Fruit fly (Drosophila melanogaster) whole organism, wandering third instar larva: Measurements from ENCODE around the gene CG32681.

ENCODE experiments used
- Abd-B ChIP-seq: fragments of >200 bp; optimal IDR thresholded peaks from 2 replicates; lab custom pipeline; 2017; ENCODE audit warnings: missing biosample characterization, missing genetic modification characterization
- CG32264 ChIP-seq: fragments of 200-800 bp; sonication (Bioruptor generic); optimal IDR thresholded peaks from 2 replicates; lab custom pipeline; 2016; ENCODE audit warnings: missing biosample characterization, missing genetic modification characterization
- CG9705 ChIP-seq: fragments of 200-800 bp; sonication (Bioruptor generic); optimal IDR thresholded peaks from 2 replicates; lab custom pipeline; 2018; ENCODE audit warnings: missing biosample characterization, mild to moderate bottlenecking, missing genetic modification characterization
- CrebA ChIP-seq: fragments of 200-800 bp; sonication (Bioruptor generic); optimal IDR thresholded peaks from 2 replicates; lab custom pipeline; 2016; ENCODE audit warnings: missing biosample characterization, mild to moderate bottlenecking, missing genetic modification characterization, borderline replicate concordance
- Dif ChIP-seq: fragments of 200-275, 200-300 bp; sonication (Bioruptor generic); optimal IDR thresholded peaks from 2 replicates; lab custom pipeline; 2018; ENCODE audit warnings: missing biosample characterization, missing genetic modification characterization; ENCODE audit not compliant: partially characterized antibody
- Hnf4 ChIP-seq: fragments of 200-800 bp; sonication (Bioruptor generic); optimal IDR thresholded peaks from 2 replicates; lab custom pipeline; 2016; ENCODE audit warnings: missing biosample characterization, mild to moderate bottlenecking, missing genetic modification characterization
- Hr83 ChIP-seq: fragments of 200-300 bp; sonication (Bioruptor generic); optimal IDR thresholded peaks from 2 replicates; lab custom pipeline; 2016; ENCODE audit warnings: missing biosample characterization, mild to moderate bottlenecking, missing genetic modification characterization, moderate library complexity; ENCODE audit not compliant: poor library complexity, severe bottlenecking
- Jra ChIP-seq: sonication (Bioruptor generic); optimal IDR thresholded peaks from 2 replicates; lab custom pipeline; 2016; ENCODE audit warnings: missing biosample characterization, missing genetic modification characterization
- Mio ChIP-seq: sonication (Bioruptor generic); optimal IDR thresholded peaks from 2 replicates; lab custom pipeline; 2016; ENCODE audit warnings: missing biosample characterization, missing genetic modification characterization
- N ChIP-seq: fragments of >200 bp; optimal IDR thresholded peaks from 2 replicates; lab custom pipeline; 2018; ENCODE audit warnings: missing biosample characterization, missing external identifiers, missing genetic modification characterization
- OdsH ChIP-seq: fragments of 200-800 bp; sonication (Bioruptor generic); optimal IDR thresholded peaks from 2 replicates; lab custom pipeline; 2016; ENCODE audit warnings: missing biosample characterization, mild to moderate bottlenecking, missing genetic modification characterization
- Rel ChIP-seq, 2 experiments: fragments of 200-800 bp; sonication (Bioruptor generic) in 1 of 2; optimal IDR thresholded peaks; 2 replicates in 1 of 2; 3 replicates in 1 of 2; lab custom pipeline; 2016 to 2019; ENCODE audit warnings: mild to moderate bottlenecking in 2 of 2, missing biosample characterization in 2 of 2, missing genetic modification characterization in 2 of 2, moderate library complexity in 1 of 2
- Sp1 ChIP-seq: fragments of 200-800 bp; sonication (Bioruptor generic); optimal IDR thresholded peaks from 3 replicates; lab custom pipeline; 2019; ENCODE audit warnings: missing biosample characterization, mild to moderate bottlenecking, missing genetic modification characterization, moderate library complexity
- Vsx2 ChIP-seq: fragments of 200-300, 225-300 bp; sonication (Bioruptor generic); optimal IDR thresholded peaks from 2 replicates; lab custom pipeline; 2018; ENCODE audit warnings: missing biosample characterization, missing genetic modification characterization; ENCODE audit not compliant: partially characterized antibody
- br ChIP-seq: fragments of 200-800 bp; sonication (Bioruptor generic); optimal IDR thresholded peaks from 2 replicates; lab custom pipeline; 2016; ENCODE audit warnings: missing biosample characterization, missing genetic modification characterization
- brk ChIP-seq: fragments of 200-800 bp; sonication (Bioruptor generic); optimal IDR thresholded peaks from 2 replicates; lab custom pipeline; 2016; ENCODE audit warnings: missing biosample characterization, mild to moderate bottlenecking, missing genetic modification characterization
- dl ChIP-seq, 2 experiments: fragments of 175-275, 200-275 bp in 1 of 2; fragments of 200-275 bp in 1 of 2; sonication (Bioruptor generic); optimal IDR thresholded peaks; lab custom pipeline; 2018; ENCODE audit warnings: mild to moderate bottlenecking in 2 of 2, missing biosample characterization in 2 of 2, missing genetic modification characterization in 2 of 2, moderate library complexity in 2 of 2; ENCODE audit not compliant: partially characterized antibody in 2 of 2, insufficient read depth in 1 of 2
- dmrt93B ChIP-seq: fragments of 200-800 bp; sonication (Bioruptor generic); optimal IDR thresholded peaks from 2 replicates; lab custom pipeline; 2018; ENCODE audit warnings: missing biosample characterization, mild to moderate bottlenecking, missing genetic modification characterization
- dsf ChIP-seq: sonication (Bioruptor generic); optimal IDR thresholded peaks from 2 replicates; lab custom pipeline; 2016; ENCODE audit warnings: missing biosample characterization, missing genetic modification characterization, borderline replicate concordance
- ey ChIP-seq: fragments of 200-800 bp; sonication (Bioruptor generic); optimal IDR thresholded peaks from 2 replicates; lab custom pipeline; 2016; ENCODE audit warnings: missing biosample characterization, missing genetic modification characterization
- foxo ChIP-seq, 2 experiments: fragments of 200-800 bp; sonication (Bioruptor generic); optimal IDR thresholded peaks; 2 replicates in 1 of 2; 3 replicates in 1 of 2; lab custom pipeline; 2016 to 2017; ENCODE audit warnings: missing biosample characterization in 2 of 2, missing genetic modification characterization in 2 of 2
- fru ChIP-seq: fragments of 200-800 bp; sonication (Bioruptor generic); optimal IDR thresholded peaks from 3 replicates; lab custom pipeline; 2016; ENCODE audit warnings: missing biosample characterization, mild to moderate bottlenecking, missing genetic modification characterization
- h ChIP-seq: fragments of 200-800 bp; sonication (Bioruptor generic); optimal IDR thresholded peaks from 3 replicates; lab custom pipeline; 2016; ENCODE audit warnings: missing biosample characterization, mild to moderate bottlenecking, missing genetic modification characterization
- lola ChIP-seq: fragments of >200 bp; optimal IDR thresholded peaks from 2 replicates; lab custom pipeline; 2017; ENCODE audit warnings: missing biosample characterization, missing genetic modification characterization
- pan ChIP-seq: fragments of >200 bp; optimal IDR thresholded peaks from 2 replicates; lab custom pipeline; 2017
- psq ChIP-seq: fragments of 200-800 bp; sonication (Bioruptor generic); optimal IDR thresholded peaks from 3 replicates; lab custom pipeline; 2017; ENCODE audit warnings: missing biosample characterization, mild to moderate bottlenecking, missing genetic modification characterization, moderate library complexity
- rgr ChIP-seq: fragments of 200-800 bp; sonication (Bioruptor generic); optimal IDR thresholded peaks from 3 replicates; lab custom pipeline; 2016; ENCODE audit warnings: missing biosample characterization, mild to moderate bottlenecking, missing genetic modification characterization
- sage ChIP-seq: fragments of 200-800 bp; sonication (Bioruptor generic); optimal IDR thresholded peaks from 2 replicates; lab custom pipeline; 2016; ENCODE audit warnings: missing biosample characterization, mild to moderate bottlenecking, missing genetic modification characterization
- sv ChIP-seq: fragments of 200-800 bp; sonication (Bioruptor generic); optimal IDR thresholded peaks from 3 replicates; lab custom pipeline; 2016; ENCODE audit warnings: missing biosample characterization, missing genetic modification characterization
- tai ChIP-seq: sonication (Bioruptor generic); optimal IDR thresholded peaks from 2 replicates; lab custom pipeline; 2016; ENCODE audit warnings: missing biosample characterization, missing genetic modification characterization
- usp ChIP-seq: fragments of >200 bp; optimal IDR thresholded peaks from 2 replicates; lab custom pipeline; 2017; ENCODE audit warnings: missing biosample characterization, missing genetic modification characterization
- woc ChIP-seq: sonication (Bioruptor generic); optimal IDR thresholded peaks from 2 replicates; lab custom pipeline; 2016; ENCODE audit warnings: missing biosample characterization, mild to moderate bottlenecking, missing genetic modification characterization

Gene CG32681

DNA sequence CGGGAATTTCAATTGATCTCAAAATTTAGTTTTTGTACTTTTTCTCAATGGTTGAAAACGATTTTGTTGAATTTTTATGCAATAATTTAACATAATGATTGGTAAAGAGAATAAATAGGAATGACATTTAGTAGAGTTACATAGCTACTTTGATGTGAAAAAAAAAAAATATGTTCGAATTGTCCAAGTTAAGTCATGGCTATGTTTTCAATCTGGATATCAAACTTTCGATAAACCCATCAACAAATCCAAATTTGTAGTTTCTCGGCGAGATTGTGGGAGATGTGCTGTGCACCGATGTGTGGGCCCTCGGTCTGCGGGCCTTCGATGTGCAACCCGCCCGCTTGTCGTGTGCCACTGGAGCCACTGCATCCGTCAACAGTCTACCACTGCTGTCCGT lies 5.9 kb downstream of the CG32681 start, which contains the start of the genes CG32686 and CG2898:
CG32686 (minus strand) TSS at position 101 of the 400 bp plus-strand sequence.
CG2898 (plus strand) TSS at position 159 of the 400 bp plus-strand sequence.
- TF ChIP-seq Vsx2 (GFP tag; lab: Kevin White, UChicago) (no peak), Mio (GFP tag; lab: Kevin White, UChicago) (no peak), lola (GFP tag; lab: Kevin White, UChicago) (no peak), CG32264 (GFP tag; lab: Kevin White, UChicago) (no peak), Hr83 (GFP tag; lab: Kevin White, UChicago) (no peak), pan (lab: Kevin White, UChicago) (no peak), ey (no peak)

DNA sequence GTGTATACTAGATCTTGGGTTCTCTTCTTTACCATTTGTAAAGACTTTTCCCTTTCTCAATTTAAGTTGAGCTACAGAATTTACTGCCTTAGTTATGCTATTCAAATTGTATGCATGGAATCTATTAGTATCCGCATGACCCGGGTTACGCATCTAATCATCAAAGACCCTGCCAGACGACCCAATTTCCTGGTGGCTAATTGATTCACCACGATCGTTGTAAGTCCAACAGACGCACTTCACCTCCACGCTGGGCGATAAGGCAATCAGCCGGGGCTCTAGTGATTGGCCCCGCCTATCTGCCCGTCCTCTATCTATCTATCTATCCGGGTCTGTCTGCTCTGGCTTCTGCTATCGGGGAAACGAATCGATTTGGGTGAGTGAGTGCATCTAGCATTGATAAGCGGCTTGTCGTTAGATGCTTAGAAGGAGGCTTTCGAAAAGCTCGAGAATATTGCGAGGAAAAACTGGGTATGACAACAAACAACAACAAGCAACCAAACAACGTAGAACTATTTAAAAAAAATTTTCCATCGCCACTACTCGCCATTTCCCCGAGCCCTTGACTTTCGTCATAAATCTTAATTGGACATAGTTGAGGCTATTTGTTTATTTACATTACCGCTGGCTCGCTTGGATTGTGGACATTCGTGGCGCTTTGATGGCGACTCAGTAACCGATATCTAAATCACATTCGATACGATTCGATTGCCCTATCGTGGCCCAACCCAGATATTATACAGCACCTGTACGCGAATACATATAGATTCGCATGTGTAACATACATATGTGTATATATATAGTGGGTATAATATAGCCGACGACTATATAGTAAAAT lies 10.7 kb downstream of the CG32681 start:
- TF ChIP-seq N (GFP tag; lab: Kevin White, UChicago): no peak
- no peak for TF ChIP-seq Sp1 (GFP tag; lab: Kevin White, UChicago)
- TF ChIP-seq ey: no peak
- no peak for TF ChIP-seq tai (GFP tag; lab: Kevin White, UChicago)
- no peak for TF ChIP-seq lola (GFP tag; lab: Kevin White, UChicago)
- no peak for TF ChIP-seq CrebA (GFP tag; lab: Kevin White, UChicago)
- TF ChIP-seq Abd-B (GFP tag; lab: Kevin White, UChicago): no peak
- no peak for TF ChIP-seq usp (GFP tag; lab: Kevin White, UChicago)
- TF ChIP-seq Dif (GFP tag; lab: Kevin White, UChicago): no peak
- no peak for TF ChIP-seq sage
- TF ChIP-seq brk (GFP tag; lab: Kevin White, UChicago): no peak
- TF ChIP-seq br (GFP tag; lab: Kevin White, UChicago): no peak
- no peak for TF ChIP-seq woc
- no peak for TF ChIP-seq Rel (GFP tag; optimal IDR thresholded peaks at IDR 0.05; lab: Kevin White, UChicago)
- no peak for TF ChIP-seq Rel (tag; optimal IDR thresholded peaks at IDR 0.05; lab: Kevin White, UChicago)
- no peak for TF ChIP-seq psq
- TF ChIP-seq CG9705 (GFP tag; lab: Kevin White, UChicago): no peak
- TF ChIP-seq, all 38 proteins: peak for 0

DNA sequence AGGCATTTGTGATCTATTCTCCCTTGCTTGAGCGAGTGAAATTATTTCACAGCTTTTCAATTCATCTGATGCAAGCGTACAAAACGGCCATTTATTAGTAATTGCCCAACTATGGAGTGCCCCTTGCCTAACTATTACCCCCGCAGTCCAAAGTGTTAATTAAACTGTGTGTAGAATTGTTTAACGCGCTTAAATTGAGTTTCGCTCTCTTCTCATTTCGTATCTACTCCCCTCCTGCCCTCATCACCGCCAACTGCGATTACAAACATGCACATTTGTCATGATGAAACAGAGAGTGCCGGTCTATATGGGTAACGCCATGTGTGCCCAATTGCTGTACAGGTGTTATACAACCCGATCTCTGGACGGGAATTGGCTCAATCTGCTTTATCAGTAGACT lies 11.4 kb downstream of the CG32681 start:
- no peak for TF ChIP-seq brk (GFP tag; lab: Kevin White, UChicago)
- TF ChIP-seq foxo (GFP tag; optimal IDR thresholded peaks at IDR 0.05; lab: Kevin White, UChicago): no peak
- TF ChIP-seq sv (GFP tag; lab: Kevin White, UChicago): no peak
- no peak for TF ChIP-seq Rel (GFP tag; optimal IDR thresholded peaks at IDR 0.05; lab: Kevin White, UChicago)
- no peak for TF ChIP-seq Rel (tag; optimal IDR thresholded peaks at IDR 0.05; lab: Kevin White, UChicago)
- TF ChIP-seq rgr (GFP tag; lab: Kevin White, UChicago): no peak
- TF ChIP-seq dsf: no peak
- no peak for TF ChIP-seq Mio (GFP tag; lab: Kevin White, UChicago)
- TF ChIP-seq N (GFP tag; lab: Kevin White, UChicago): no peak
- TF ChIP-seq sage: no peak

DNA sequence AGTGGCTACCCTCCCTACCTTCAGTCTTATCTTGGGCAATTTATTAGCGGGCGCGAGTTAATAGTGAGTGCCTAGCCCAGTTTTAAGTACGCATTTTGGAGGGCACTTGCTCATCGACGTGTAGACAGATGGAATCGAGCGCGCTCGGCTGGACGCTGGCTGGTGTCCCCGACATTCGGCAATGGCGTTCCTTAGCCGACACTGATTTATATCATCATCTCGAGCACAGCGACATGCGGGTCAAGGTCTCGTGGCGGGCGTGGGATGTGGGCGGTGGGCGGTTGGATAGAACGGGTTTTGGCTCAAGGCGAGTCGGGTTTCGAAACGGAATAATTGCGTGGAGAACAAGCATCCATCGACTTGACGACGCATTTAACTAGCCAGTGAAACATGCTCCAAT lies 11.8 kb downstream of the CG32681 start:
- TF ChIP-seq Jra (GFP tag; lab: Kevin White, UChicago): no peak
- no peak for TF ChIP-seq brk (GFP tag; lab: Kevin White, UChicago)
- no peak for TF ChIP-seq dmrt93B
- no peak for TF ChIP-seq fru
- TF ChIP-seq dl (GFP tag; optimal IDR thresholded peaks at IDR 0.05; lab: Kevin White, UChicago; ENCODE audit: insufficient read depth in 1 of 2, partially characterized antibody in 2 of 2): no peak
- no peak for TF ChIP-seq psq
- no peak for TF ChIP-seq Hnf4
- TF ChIP-seq Hr83 (GFP tag; lab: Kevin White, UChicago): no peak
- TF ChIP-seq dsf: no peak
- TF ChIP-seq pan (lab: Kevin White, UChicago): no peak
- no peak for TF ChIP-seq CG32264 (GFP tag; lab: Kevin White, UChicago)
- no peak for TF ChIP-seq h (GFP tag; lab: Kevin White, UChicago)
- TF ChIP-seq CG9705 (GFP tag; lab: Kevin White, UChicago): no peak
- no peak for TF ChIP-seq sv (GFP tag; lab: Kevin White, UChicago)
- no peak for TF ChIP-seq Dif (GFP tag; lab: Kevin White, UChicago)
- no peak for TF ChIP-seq OdsH (GFP tag; lab: Kevin White, UChicago)
